Fruit fly (Drosophila melanogaster): ENCODE measurements around the gene CG7968.
A peak's percentile ranks its signal among the peaks of the same experiment; 100 is the strongest.

The CG7968 gene

dm6 chr2L:13833058-13833457 is 16.1 kb upstream of the CG7968 start, which contains the start of the genes GatC, PolG2 and Polr2C (continued):
- TF ChIP-seq pfk (GFP tag; optimal IDR thresholded peaks at IDR 0.05) (no peak), wdn (GFP tag; IDR thresholded peaks at IDR 0.05) (no peak), BtbVII (GFP tag; optimal IDR thresholded peaks at IDR 0.05) (no peak), nerfin-2 (GFP tag; IDR thresholded peaks at IDR 0.05; ENCODE audit: partially characterized antibody) (peak; percentile 81), CG8281 (tag; optimal IDR thresholded peaks at IDR 0.05) (no peak), CG18011 (GFP tag; optimal IDR thresholded peaks at IDR 0.05) (peak; percentile 97), Nf-YA (GFP tag; IDR thresholded peaks at IDR 0.05) (no peak), CG9727 (GFP tag; optimal IDR thresholded peaks at IDR 0.05) (peak; percentile 24), CG5953 (GFP tag; IDR thresholded peaks at IDR 0.05) (no peak), trem (tag; optimal IDR thresholded peaks at IDR 0.05) (peak; percentile 54), CG9932 (GFP tag; IDR thresholded peaks at IDR 0.05) (peak; percentile 78), usp (GFP tag; optimal IDR thresholded peaks at IDR 0.05) (no peak), CG33213 (GFP tag; optimal IDR thresholded peaks at IDR 0.05) (peak; percentile 27), org-1 (GFP tag; optimal IDR thresholded peaks at IDR 0.05) (no peak), Dip3 (GFP tag; optimal IDR thresholded peaks at IDR 0.05) (peak; percentile 9), Dek (tag; optimal IDR thresholded peaks at IDR 0.05) (no peak), Ada2b (GFP tag; IDR thresholded peaks at IDR 0.05) (peak; percentile 48; the same call in 1 of the 2 replicates), CG11696 (GFP tag; IDR thresholded peaks at IDR 0.05) (no peak), tio (GFP tag; optimal IDR thresholded peaks at IDR 0.05) (no peak), amos (GFP tag; IDR thresholded peaks at IDR 0.05; ENCODE audit: partially characterized antibody) (peak; percentile 79; the same call in 1 of the 2 replicates), Xbp1 (GFP tag; optimal IDR thresholded peaks at IDR 0.05) (peak; percentile 31), yki (optimal IDR thresholded peaks at IDR 0.05) (no peak), ro (GFP tag; IDR thresholded peaks at IDR 0.05) (no peak), abd-A (tag; optimal IDR thresholded peaks at IDR 0.05) (no peak), nerfin-1 (tag; optimal IDR thresholded peaks at IDR 0.05) (no peak), CG10431 (GFP tag; optimal IDR thresholded peaks at IDR 0.05) (no peak), sima (GFP tag; optimal IDR thresholded peaks at IDR 0.05) (no peak), ac (GFP tag; optimal IDR thresholded peaks at IDR 0.05) (no peak), CG9797 (GFP tag; optimal IDR thresholded peaks at IDR 0.05) (peak; percentile 5), br (optimal IDR thresholded peaks at IDR 0.05) (no peak), ken (GFP tag; IDR thresholded peaks at IDR 0.05) (peak; percentile 47; the same call in 1 of the 3 replicates), MBD-R2 (GFP tag; IDR thresholded peaks at IDR 0.05) (peak; percentile 82), CG4854 (GFP tag; optimal IDR thresholded peaks at IDR 0.05) (peak; percentile 2), Oaz (GFP tag; IDR thresholded peaks at IDR 0.05) (no peak), dysf (GFP tag; IDR thresholded peaks at IDR 0.05) (no peak; the same call in 2 of the 3 replicates), Stat92E (GFP tag; optimal IDR thresholded peaks at IDR 0.05) (peak in 1 of 3 experiments; percentile 52), CG6254 (GFP tag; optimal IDR thresholded peaks at IDR 0.05) (no peak), fd64A (GFP tag; optimal IDR thresholded peaks at IDR 0.05) (no peak), gce (GFP tag; IDR thresholded peaks at IDR 0.05) (no peak), CG13624 (GFP tag; optimal IDR thresholded peaks at IDR 0.05) (peak; percentile 36), corto (GFP tag; optimal IDR thresholded peaks at IDR 0.05) (no peak), sug (tag; optimal IDR thresholded peaks at IDR 0.05) (peak; percentile 52), Tbp (GFP tag; optimal IDR thresholded peaks at IDR 0.05) (no peak), CG17802 (tag; optimal IDR thresholded peaks at IDR 0.05) (peak; percentile 37), pita (GFP tag; optimal IDR thresholded peaks at IDR 0.05) (no peak), Elba2 (GFP tag; optimal IDR thresholded peaks at IDR 0.05) (peak; percentile 67), en (GFP tag; optimal IDR thresholded peaks at IDR 0.05) (no peak), bowl (GFP tag; IDR thresholded peaks at IDR 0.05) (0 out of 2 replicates have a peak, but pooled peaks have one; percentile 4), CG15011 (GFP tag; optimal IDR thresholded peaks at IDR 0.05) (no peak), nmo (GFP tag; optimal IDR thresholded peaks at IDR 0.05) (peak; percentile 70), maf-S (GFP tag; optimal IDR thresholded peaks at IDR 0.05) (peak; percentile 43), Hr3 (GFP tag; optimal IDR thresholded peaks at IDR 0.05) (peak; percentile 52)
